Fruit fly (Drosophila melanogaster) whole organism, embryonic: Measurements from ENCODE around the gene CG11790.
A peak's percentile ranks its signal among the peaks of the same experiment; 100 is the strongest.

Experiments used
- Atf6 ChIP-seq: fragments of 200-800 bp; sonication (Bioruptor generic); IDR thresholded peaks from 2 replicates; pipeline ENCODE4 v1.3.6; 2022; ENCODE audit warnings: missing biosample characterization, missing genetic modification characterization
- B-H2 ChIP-seq: fragments of 200-800 bp; sonication (Bioruptor generic); optimal IDR thresholded peaks from 2 replicates; lab custom pipeline; 2018; ENCODE audit warnings: missing biosample characterization, mild to moderate bottlenecking, missing genetic modification characterization
- Bdp1 ChIP-seq: fragments of 200-800 bp; sonication (Bioruptor generic); optimal IDR thresholded peaks from 3 replicates; lab custom pipeline; 2016; ENCODE audit warnings: missing biosample characterization, missing genetic modification characterization
- CG10543 ChIP-seq: fragments of 200-800 bp; sonication (Bioruptor generic); optimal IDR thresholded peaks from 3 replicates; lab custom pipeline; 2017; ENCODE audit warnings: missing biosample characterization, mild to moderate bottlenecking, missing genetic modification characterization, moderate library complexity
- CG11247 ChIP-seq: fragments of 200-800 bp; sonication (Bioruptor generic); IDR thresholded peaks from 2 replicates; pipeline ENCODE4 v1.3.6; 2022; ENCODE audit warnings: missing biosample characterization, missing genetic modification characterization
- CG11696 ChIP-seq: fragments of 200-800 bp; sonication (Bioruptor generic); IDR thresholded peaks from 2 replicates; pipeline ENCODE4 v1.3.6; 2022; ENCODE audit warnings: missing biosample characterization, missing genetic modification characterization
- CG14014 ChIP-seq: fragments of 200-800 bp; sonication (Bioruptor generic); IDR thresholded peaks from 2 replicates; pipeline ENCODE4 v1.3.6; 2022; ENCODE audit warnings: missing biosample characterization, missing genetic modification characterization
- CG17361 ChIP-seq: fragments of 200-800 bp; sonication (Bioruptor generic); IDR thresholded peaks from 3 replicates; pipeline ENCODE4 v1.3.6; 2022; ENCODE audit warnings: missing biosample characterization, missing genetic modification characterization
- CG1832 ChIP-seq: fragments of 200-800 bp; sonication (Bioruptor generic); optimal IDR thresholded peaks from 2 replicates; lab custom pipeline; 2017; ENCODE audit warnings: missing biosample characterization, mild to moderate bottlenecking, missing genetic modification characterization, inconsistent platforms
- CG2712 ChIP-seq: fragments of 200-800 bp; optimal IDR thresholded peaks from 3 replicates; lab custom pipeline; 2019; ENCODE audit warnings: missing biosample characterization, mild to moderate bottlenecking, missing genetic modification characterization, moderate library complexity
- CG2889 ChIP-seq: fragments of 200-800 bp; sonication (Bioruptor generic); IDR thresholded peaks from 3 replicates; pipeline ENCODE4 v1.3.6; 2022; ENCODE audit warnings: missing biosample characterization, missing genetic modification characterization
- CG32767 ChIP-seq: fragments of 200-800 bp; sonication (Bioruptor generic); IDR thresholded peaks from 2 replicates; pipeline ENCODE4 v1.3.6; 2022; ENCODE audit warnings: missing biosample characterization, missing genetic modification characterization
- CG4404 ChIP-seq: fragments of 200-800 bp; sonication (Bioruptor generic); IDR thresholded peaks from 2 replicates; pipeline ENCODE4 v1.3.6; 2022; ENCODE audit warnings: missing biosample characterization, missing genetic modification characterization
- CG7745 ChIP-seq: fragments of 200-800 bp; sonication (Bioruptor generic); optimal IDR thresholded peaks from 2 replicates; lab custom pipeline; 2018; ENCODE audit warnings: missing biosample characterization, mild to moderate bottlenecking, missing genetic modification characterization, moderate library complexity
- CG8281 ChIP-seq: fragments of 200-800 bp; sonication (Bioruptor generic); optimal IDR thresholded peaks from 2 replicates; lab custom pipeline; 2018; ENCODE audit warnings: missing biosample characterization, mild to moderate bottlenecking, missing genetic modification characterization, moderate library complexity
- CrebB ChIP-seq: fragments of 200-800 bp; sonication (Bioruptor generic); optimal IDR thresholded peaks from 3 replicates; lab custom pipeline; 2018; ENCODE audit warnings: missing biosample characterization, mild to moderate bottlenecking, missing genetic modification characterization
- Deaf1 ChIP-seq: fragments of 200-800 bp; optimal IDR thresholded peaks from 3 replicates; lab custom pipeline; 2019; ENCODE audit warnings: missing biosample characterization, mild to moderate bottlenecking, missing genetic modification characterization, moderate library complexity
- Dek ChIP-seq: fragments of 200-800 bp; sonication (Bioruptor generic); optimal IDR thresholded peaks from 3 replicates; lab custom pipeline; 2019; ENCODE audit warnings: missing biosample characterization, mild to moderate bottlenecking, missing genetic modification characterization, moderate library complexity
- Fer2 ChIP-seq: fragments of 200-800 bp; sonication (Bioruptor generic); optimal IDR thresholded peaks from 2 replicates; lab custom pipeline; 2018; ENCODE audit warnings: missing biosample characterization, mild to moderate bottlenecking, missing genetic modification characterization, moderate library complexity
- Fer3 ChIP-seq: fragments of 200-800 bp; sonication (Bioruptor generic); optimal IDR thresholded peaks from 2 replicates; lab custom pipeline; 2018; ENCODE audit warnings: missing biosample characterization, mild to moderate bottlenecking, missing genetic modification characterization, moderate library complexity
- GATAe ChIP-seq: fragments of 200-800 bp; sonication (Bioruptor generic); conservative IDR thresholded peaks from 2 replicates; pipeline ENCODE4 v1.3.6; 2022; ENCODE audit warnings: missing biosample characterization, missing genetic modification characterization
- Hmr ChIP-seq: fragments of 200-800 bp; sonication (Bioruptor generic); optimal IDR thresholded peaks from 3 replicates; lab custom pipeline; 2017; ENCODE audit warnings: mild to moderate bottlenecking, missing biosample characterization, missing genetic modification reagents, missing genetic modification characterization
- Mrtf ChIP-seq: fragments of 200-800 bp; sonication (Bioruptor generic); IDR thresholded peaks from 3 replicates; pipeline ENCODE4 v1.3.6; 2022; ENCODE audit warnings: missing biosample characterization, missing genetic modification characterization
- Neu2 ChIP-seq: fragments of 200-800 bp; sonication (Bioruptor generic); optimal IDR thresholded peaks from 3 replicates; lab custom pipeline; 2016; ENCODE audit warnings: missing biosample characterization, missing genetic modification characterization, borderline replicate concordance
- Poxn ChIP-seq: fragments of 200-800 bp; sonication (Bioruptor generic); IDR thresholded peaks from 2 replicates; pipeline ENCODE4 v1.3.6; 2022; ENCODE audit warnings: missing biosample characterization, missing genetic modification characterization
- Stat92E ChIP-seq, 3 experiments: fragments of >200 bp in 2 of 3; fragments of 200-800 bp in 1 of 3; sonication (Bioruptor generic) in 1 of 3; optimal IDR thresholded peaks; 2 replicates each; lab custom pipeline; 2017 to 2019; ENCODE audit warnings: missing biosample characterization in 3 of 3, missing genetic modification characterization in 3 of 3, mild to moderate bottlenecking in 1 of 3, moderate library complexity in 1 of 3
- Taf1 ChIP-seq: fragments of 200-800 bp; sonication (Bioruptor generic); IDR thresholded peaks from 2 replicates; pipeline ENCODE4 v1.3.6; 2022; ENCODE audit warnings: missing biosample characterization, missing genetic modification characterization
- Xrp1 ChIP-seq: fragments of 200-800 bp; sonication (Bioruptor generic); IDR thresholded peaks from 2 replicates; pipeline ENCODE4 v1.3.6; 2022; ENCODE audit warnings: missing biosample characterization, missing genetic modification characterization
- abd-A ChIP-seq: fragments of 200-800 bp; sonication (Bioruptor generic); optimal IDR thresholded peaks from 3 replicates; lab custom pipeline; 2019; ENCODE audit warnings: missing biosample characterization, mild to moderate bottlenecking, missing genetic modification characterization, moderate library complexity
- br ChIP-seq: fragments of >200 bp; optimal IDR thresholded peaks from 2 replicates; lab custom pipeline; 2017
- chinmo ChIP-seq: fragments of 200-800 bp; sonication (Bioruptor generic); IDR thresholded peaks from 4 replicates; pipeline ENCODE4 v1.3.6; 2022; ENCODE audit warnings: missing biosample characterization, missing genetic modification characterization; ENCODE audit not compliant: partially characterized antibody
- crc ChIP-seq: fragments of 200-800 bp; sonication (Bioruptor generic); optimal IDR thresholded peaks from 2 replicates; lab custom pipeline; 2016; ENCODE audit warnings: missing biosample characterization, missing genetic modification characterization
- cwo ChIP-seq: fragments of 200-800 bp; sonication (Bioruptor generic); optimal IDR thresholded peaks from 3 replicates; lab custom pipeline; 2017; ENCODE audit warnings: missing biosample characterization, missing genetic modification characterization, mild to moderate bottlenecking, moderate library complexity, missing genetic modification reagents
- ewg ChIP-seq: fragments of 200-800 bp; sonication (Bioruptor generic); optimal IDR thresholded peaks from 3 replicates; lab custom pipeline; 2017; ENCODE audit warnings: mild to moderate bottlenecking, missing biosample characterization, missing genetic modification reagents, missing genetic modification characterization
- fd64A ChIP-seq: fragments of 200-800 bp; sonication (Bioruptor generic); optimal IDR thresholded peaks from 3 replicates; lab custom pipeline; 2018; ENCODE audit warnings: missing biosample characterization, mild to moderate bottlenecking, missing genetic modification characterization
- ftz-f1 ChIP-seq: fragments of 200-800 bp; sonication (Bioruptor generic); optimal IDR thresholded peaks from 2 replicates; lab custom pipeline; 2016; ENCODE audit warnings: missing biosample characterization, missing genetic modification characterization
- gsb-n ChIP-seq: fragments of 200-800 bp; sonication (Bioruptor generic); optimal IDR thresholded peaks from 3 replicates; lab custom pipeline; 2018; ENCODE audit warnings: missing biosample characterization, mild to moderate bottlenecking, missing genetic modification characterization
- hth ChIP-seq: fragments of >200 bp; optimal IDR thresholded peaks from 2 replicates; lab custom pipeline; 2017; ENCODE audit warnings: inconsistent platforms
- insv ChIP-seq, 2 experiments: fragments of 200-800 bp; sonication (Bioruptor generic); optimal IDR thresholded peaks; 3 replicates each; lab custom pipeline; 2016 to 2018; ENCODE audit warnings: missing biosample characterization in 2 of 2, missing genetic modification characterization in 2 of 2
- jigr1 ChIP-seq: fragments of 200-800 bp; sonication (Bioruptor generic); IDR thresholded peaks from 3 replicates; pipeline ENCODE4 v1.3.6; 2022; ENCODE audit warnings: missing biosample characterization, missing genetic modification characterization
- peb ChIP-seq: fragments of 200-800 bp; sonication (Bioruptor generic); IDR thresholded peaks from 2 replicates; pipeline ENCODE4 v1.3.6; 2022; ENCODE audit warnings: missing biosample characterization, missing genetic modification characterization
- pfk ChIP-seq: fragments of 200-800 bp; sonication (Bioruptor generic); optimal IDR thresholded peaks from 2 replicates; lab custom pipeline; 2018; ENCODE audit warnings: missing biosample characterization, mild to moderate bottlenecking, missing genetic modification characterization, moderate library complexity
- rib ChIP-seq: fragments of 200-800 bp; sonication (Bioruptor generic); IDR thresholded peaks from 2 replicates; pipeline ENCODE4 v1.3.6; 2022; ENCODE audit warnings: missing biosample characterization, missing genetic modification characterization
- sima ChIP-seq: fragments of 200-800 bp; sonication (Bioruptor generic); optimal IDR thresholded peaks from 2 replicates; lab custom pipeline; 2016; ENCODE audit warnings: missing biosample characterization, missing genetic modification characterization
- slbo ChIP-seq: fragments of 200-800 bp; sonication (Bioruptor generic); IDR thresholded peaks from 2 replicates; pipeline ENCODE4 v1.3.6; 2022; ENCODE audit warnings: missing biosample characterization, missing genetic modification characterization
- sna ChIP-seq: fragments of 200-800 bp; sonication (Bioruptor generic); IDR thresholded peaks from 2 replicates; pipeline ENCODE4 v1.3.6; 2022; ENCODE audit warnings: missing biosample characterization, missing genetic modification characterization; ENCODE audit not compliant: partially characterized antibody
- vfl ChIP-seq: fragments of 200-800 bp; sonication (Bioruptor generic); optimal IDR thresholded peaks from 2 replicates; lab custom pipeline; 2016; ENCODE audit warnings: missing biosample characterization, missing genetic modification characterization
- wdn ChIP-seq: fragments of 200-800 bp; sonication (Bioruptor generic); IDR thresholded peaks from 2 replicates; pipeline ENCODE4 v1.3.6; 2022; ENCODE audit warnings: missing biosample characterization, missing genetic modification characterization
- wek ChIP-seq: fragments of 200-800 bp; sonication (Bioruptor generic); optimal IDR thresholded peaks from 3 replicates; lab custom pipeline; 2018; ENCODE audit warnings: missing biosample characterization, mild to moderate bottlenecking, missing genetic modification characterization, moderate library complexity
- z ChIP-seq: fragments of 200-800 bp; sonication (Bioruptor generic); IDR thresholded peaks from 3 replicates; pipeline ENCODE4 v1.3.6; 2022; ENCODE audit warnings: missing biosample characterization, missing genetic modification characterization

The CG11790 gene

dm6 chr3R:25027281-25028219, 20.0 kb upstream of the CG11790 start (continued):
- no peak for TF ChIP-seq CG4404
- TF ChIP-seq wek (GFP tag; lab: Kevin White, UChicago) = no peak
- TF ChIP-seq Bdp1 (GFP tag; lab: Kevin White, UChicago) = no peak
- no peak; the same call in 1 of the 2 replicates for TF ChIP-seq CG14014
- TF ChIP-seq fd64A (GFP tag; lab: Kevin White, UChicago) = no peak
- no peak for TF ChIP-seq ftz-f1 (GFP tag; lab: Kevin White, UChicago)
- TF ChIP-seq Atf6 (GFP tag; lab: Robert Waterston, UW) = peak; percentile 32; the same call in 1 of the 2 replicates
- TF ChIP-seq CG8281 = no peak
- no peak for TF ChIP-seq insv (GFP tag; optimal IDR thresholded peaks at IDR 0.05; lab: Kevin White, UChicago)
- TF ChIP-seq CG2712 (tag; lab: Kevin White, UChicago) = no peak
- TF ChIP-seq CG32767 (GFP tag; lab: Robert Waterston, UW) = no peak
- peak; percentile 72 for TF ChIP-seq CG10543
- no peak for TF ChIP-seq wdn (GFP tag; lab: Robert Waterston, UW)
- no peak for TF ChIP-seq CG11696
- no peak for TF ChIP-seq Mrtf
- no peak for TF ChIP-seq br
- TF ChIP-seq jigr1 (GFP tag; lab: Robert Waterston, UW) = no peak
- no peak for TF ChIP-seq gsb-n (tag; lab: Kevin White, UChicago)
- no peak for TF ChIP-seq peb
- TF ChIP-seq Fer2 (tag; lab: Kevin White, UChicago) = no peak
- no peak for TF ChIP-seq Deaf1 (tag; lab: Kevin White, UChicago)
- TF ChIP-seq Poxn (GFP tag; lab: Robert Waterston, UW) = no peak
- no peak for TF ChIP-seq CG1832 (GFP tag; lab: Kevin White, UChicago)
- TF ChIP-seq ewg (GFP tag; lab: Kevin White, UChicago) = no peak
- peak; percentile 76 for TF ChIP-seq GATAe (GFP tag; lab: Robert Waterston, UW)
- no peak for TF ChIP-seq CrebB (tag; lab: Kevin White, UChicago)
- no peak for TF ChIP-seq Dek (tag; lab: Kevin White, UChicago)
- no peak for TF ChIP-seq chinmo (GFP tag; lab: Robert Waterston, UW)
- no peak for TF ChIP-seq Stat92E (GFP tag; optimal IDR thresholded peaks at IDR 0.05; lab: Kevin White, UChicago)
- no peak for TF ChIP-seq Neu2 (GFP tag; lab: Kevin White, UChicago)
- no peak for TF ChIP-seq z (GFP tag; lab: Robert Waterston, UW)
- TF ChIP-seq sima (GFP tag; lab: Kevin White, UChicago) = no peak
- TF ChIP-seq Xrp1 (GFP tag; lab: Robert Waterston, UW) = no peak
- no peak for TF ChIP-seq rib
- no peak for TF ChIP-seq CG17361 (GFP tag; lab: Robert Waterston, UW)
- peak; percentile 29 for TF ChIP-seq B-H2 (GFP tag; lab: Kevin White, UChicago)
- no peak for TF ChIP-seq CG7745 (tag; lab: Kevin White, UChicago)
- TF ChIP-seq hth = no peak
- TF ChIP-seq slbo (GFP tag; lab: Robert Waterston, UW) = peak; percentile 26; the same call in 1 of the 2 replicates
- no peak for TF ChIP-seq Fer3
- peak; percentile 59 for TF ChIP-seq cwo
- TF ChIP-seq Hmr = no peak
- TF ChIP-seq sna (GFP tag; lab: Robert Waterston, UW) = no peak
- no peak for TF ChIP-seq CG2889 (GFP tag; lab: Robert Waterston, UW)
- peak; percentile 10 for TF ChIP-seq pfk
- TF ChIP-seq crc = no peak
- no peak for TF ChIP-seq abd-A (tag; lab: Kevin White, UChicago)
- no peak for TF ChIP-seq CG11247
- no peak for TF ChIP-seq vfl (GFP tag; lab: Kevin White, UChicago)
- TF ChIP-seq Taf1 (GFP tag; lab: Robert Waterston, UW) = no peak
